Fruit fly (Drosophila melanogaster) whole organism, pupa: ENCODE results near the gene tna.
A peak's percentile ranks its signal among the peaks of the same experiment; 100 is the strongest.

Experiments used
- CG10348 ChIP-seq: fragments of 200-800 bp; sonication (Bioruptor generic); IDR thresholded peaks from 2 replicates; pipeline ENCODE4 v1.3.6; 2022; ENCODE audit warnings: missing biosample characterization, missing genetic modification characterization
- CG12605 ChIP-seq: fragments of 200-800 bp; sonication (Bioruptor generic); IDR thresholded peaks from 2 replicates; pipeline ENCODE4 v1.3.6; 2022; ENCODE audit warnings: missing biosample characterization, missing genetic modification characterization
- CG13204 ChIP-seq: fragments of 200-800 bp; sonication (Bioruptor generic); optimal IDR thresholded peaks from 2 replicates; lab custom pipeline; 2018; ENCODE audit warnings: missing biosample characterization, mild to moderate bottlenecking, missing genetic modification characterization, moderate library complexity
- CG14655 ChIP-seq: fragments of 200-800 bp; sonication (Bioruptor generic); optimal IDR thresholded peaks from 3 replicates; lab custom pipeline; 2017; ENCODE audit warnings: mild to moderate bottlenecking, missing biosample characterization, missing genetic modification reagents, missing genetic modification characterization
- CG15710 ChIP-seq: fragments of 200-800 bp; sonication (Bioruptor generic); optimal IDR thresholded peaks from 2 replicates; lab custom pipeline; 2018; ENCODE audit warnings: missing biosample characterization, mild to moderate bottlenecking, missing genetic modification characterization, moderate library complexity
- CG17806 ChIP-seq: fragments of 200-800 bp; sonication (Bioruptor generic); optimal IDR thresholded peaks from 2 replicates; lab custom pipeline; 2018; ENCODE audit warnings: missing biosample characterization, mild to moderate bottlenecking, missing genetic modification characterization, moderate library complexity
- CG32121 ChIP-seq: fragments of 200-800 bp; sonication (Bioruptor generic); IDR thresholded peaks from 2 replicates; pipeline ENCODE4 v1.3.6; 2022; ENCODE audit warnings: missing biosample characterization, missing genetic modification characterization
- CG34367 ChIP-seq: fragments of 200-800 bp; sonication (Bioruptor generic); optimal IDR thresholded peaks from 2 replicates; lab custom pipeline; 2018; ENCODE audit warnings: missing biosample characterization, mild to moderate bottlenecking, missing genetic modification characterization
- CG4496 ChIP-seq: fragments of 200-800 bp; sonication (Bioruptor generic); IDR thresholded peaks from 3 replicates; pipeline ENCODE4 v1.3.6; 2022; ENCODE audit warnings: missing biosample characterization, missing genetic modification characterization
- CG8159 ChIP-seq: fragments of 200-800 bp; sonication (Bioruptor generic); optimal IDR thresholded peaks from 3 replicates; lab custom pipeline; 2018; ENCODE audit warnings: missing biosample characterization, mild to moderate bottlenecking, missing genetic modification characterization, moderate library complexity
- CG8301 ChIP-seq: fragments of 200-800 bp; sonication (Bioruptor generic); optimal IDR thresholded peaks from 2 replicates; lab custom pipeline; 2018; ENCODE audit warnings: missing biosample characterization, mild to moderate bottlenecking, missing genetic modification characterization
- CG9948 ChIP-seq: fragments of 200-800 bp; sonication (Bioruptor generic); optimal IDR thresholded peaks from 2 replicates; lab custom pipeline; 2018; ENCODE audit warnings: missing biosample characterization, mild to moderate bottlenecking, missing genetic modification characterization, moderate library complexity
- D1 ChIP-seq: fragments of 200-800 bp; sonication (Bioruptor generic); optimal IDR thresholded peaks from 2 replicates; lab custom pipeline; 2018; ENCODE audit warnings: missing biosample characterization, mild to moderate bottlenecking, missing genetic modification characterization, moderate library complexity
- EcR ChIP-seq: fragments of 200-800 bp; sonication (Bioruptor generic); optimal IDR thresholded peaks from 3 replicates; lab custom pipeline; 2019; ENCODE audit warnings: missing biosample characterization, missing genetic modification characterization, mild to moderate bottlenecking, moderate library complexity, missing genetic modification reagents
- Ets98B ChIP-seq: fragments of 200-800 bp; sonication (Bioruptor generic); IDR thresholded peaks from 2 replicates; pipeline ENCODE4 v1.3.6; 2022; ENCODE audit warnings: missing biosample characterization, missing genetic modification characterization
- Pif1A ChIP-seq: fragments of 200-800 bp; sonication (Bioruptor generic); optimal IDR thresholded peaks from 3 replicates; lab custom pipeline; 2016; ENCODE audit warnings: missing biosample characterization, missing genetic modification characterization
- Pif1B ChIP-seq: fragments of 200-800 bp; sonication (Bioruptor generic); optimal IDR thresholded peaks from 3 replicates; lab custom pipeline; 2016; ENCODE audit warnings: missing biosample characterization, missing genetic modification characterization
- Snoo ChIP-seq: fragments of 200-800 bp; sonication (Bioruptor generic); optimal IDR thresholded peaks from 3 replicates; lab custom pipeline; 2017; ENCODE audit warnings: missing biosample characterization, mild to moderate bottlenecking, missing genetic modification characterization, inconsistent platforms
- fd96Ca ChIP-seq: fragments of 200-800 bp; sonication (Bioruptor generic); IDR thresholded peaks from 3 replicates; pipeline ENCODE4 v1.3.6; 2022; ENCODE audit warnings: missing biosample characterization, missing genetic modification characterization
- gl ChIP-seq: fragments of 200-800 bp; sonication (Bioruptor generic); optimal IDR thresholded peaks from 2 replicates; lab custom pipeline; 2018; ENCODE audit warnings: missing biosample characterization, mild to moderate bottlenecking, missing genetic modification characterization
- rn ChIP-seq: fragments of 200-800 bp; sonication (Bioruptor generic); IDR thresholded peaks from 2 replicates; pipeline ENCODE4 v1.3.6; 2022; ENCODE audit warnings: missing biosample characterization, missing genetic modification characterization

The tna gene

DNA sequence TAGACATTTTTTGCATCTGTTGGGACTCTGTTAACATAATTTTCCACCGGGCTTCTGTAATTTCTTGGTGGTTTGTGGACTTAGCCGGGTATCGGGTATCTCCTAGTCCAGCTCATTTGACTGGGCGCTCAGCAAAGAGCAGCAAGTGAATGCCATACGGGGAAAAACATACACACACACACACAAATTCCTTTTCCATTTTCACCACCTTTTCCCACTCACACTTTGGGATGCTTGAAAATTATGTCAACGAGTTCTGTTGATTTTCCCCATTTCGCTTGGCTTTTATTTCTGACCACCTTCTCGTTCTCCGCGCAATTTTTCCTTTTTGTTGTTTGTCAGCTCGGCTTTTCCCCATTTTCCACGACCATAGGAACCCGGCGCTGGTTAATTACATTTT is 23.4 kb upstream of the tna start:
- TF ChIP-seq CG14655 (GFP tag; lab: Kevin White, UChicago) (no peak), EcR (no peak), Pif1A (no peak), D1 (tag; lab: Kevin White, UChicago) (no peak), rn (no peak)

dm6 chr3L:10812903-10813302 is 22.4 kb upstream of the tna start:
- peak; percentile 61 for TF ChIP-seq CG15710 (tag; lab: Kevin White, UChicago)
- TF ChIP-seq CG10348 (GFP tag; lab: Robert Waterston, UW), result no peak
- no peak for TF ChIP-seq rn
- peak; percentile 32 for TF ChIP-seq CG17806 (tag; lab: Kevin White, UChicago)
- peak; percentile 59 for TF ChIP-seq CG9948 (tag; lab: Kevin White, UChicago)
- no peak for TF ChIP-seq EcR
- no peak for TF ChIP-seq CG4496 (GFP tag; lab: Robert Waterston, UW)
- TF ChIP-seq CG14655 (GFP tag; lab: Kevin White, UChicago), result peak; percentile 55
- no peak for TF ChIP-seq Ets98B (GFP tag; lab: Robert Waterston, UW)
- TF ChIP-seq CG8301, result peak; percentile 41
- TF ChIP-seq fd96Ca (GFP tag; lab: Robert Waterston, UW), result no peak
- peak; percentile 31 for TF ChIP-seq CG34367 (tag; lab: Kevin White, UChicago)
- peak; percentile 70 for TF ChIP-seq CG8159
- TF ChIP-seq, all 21 proteins: peak for 7

DNA sequence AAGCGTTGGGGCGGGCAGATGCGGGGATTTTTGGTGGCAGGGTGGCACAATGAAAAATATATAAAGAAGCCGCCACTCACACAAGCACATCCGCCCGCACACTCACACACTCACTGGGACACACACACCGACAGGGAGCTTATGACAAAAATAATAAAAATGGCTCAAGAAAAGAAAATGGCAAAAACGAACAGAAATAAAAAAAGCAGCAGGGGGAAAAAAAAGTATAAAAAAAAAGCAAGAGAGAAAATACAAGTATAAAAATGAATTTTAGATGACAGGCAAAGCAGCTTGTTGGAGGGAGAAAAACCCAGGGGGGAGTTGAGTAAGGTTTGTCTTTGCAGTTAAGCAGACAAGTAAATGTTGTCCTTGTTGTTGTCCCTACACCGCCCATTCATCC is 21.4 kb upstream of the tna start:
- peak; percentile 73 for TF ChIP-seq CG4496 (GFP tag; lab: Robert Waterston, UW)
- no peak for TF ChIP-seq Snoo (tag; lab: Kevin White, UChicago)
- peak; percentile 47; the same call in 1 of the 2 replicates for TF ChIP-seq Ets98B (GFP tag; lab: Robert Waterston, UW)
- no peak for TF ChIP-seq Pif1B (GFP tag; lab: Kevin White, UChicago)
- no peak for TF ChIP-seq EcR
- no peak for TF ChIP-seq rn
- TF ChIP-seq CG10348 (GFP tag; lab: Robert Waterston, UW), result no peak
- TF ChIP-seq Pif1A, result no peak
- no peak for TF ChIP-seq D1 (tag; lab: Kevin White, UChicago)
- peak; percentile 58 for TF ChIP-seq CG8159
- TF ChIP-seq CG34367 (tag; lab: Kevin White, UChicago), result peak; percentile 37
- TF ChIP-seq fd96Ca (GFP tag; lab: Robert Waterston, UW), result peak; percentile 32; the same call in 1 of the 3 replicates
- TF ChIP-seq CG15710 (tag; lab: Kevin White, UChicago), result peak; percentile 38
- peak; percentile 77 for TF ChIP-seq CG12605 (GFP tag; lab: Robert Waterston, UW)
- peak; percentile 17 for TF ChIP-seq CG13204 (GFP tag; lab: Kevin White, UChicago)
- TF ChIP-seq CG32121 (GFP tag; lab: Robert Waterston, UW), result peak; percentile 49; the same call in 1 of the 2 replicates
- TF ChIP-seq CG17806 (tag; lab: Kevin White, UChicago), result peak; percentile 38
- TF ChIP-seq gl (tag; lab: Kevin White, UChicago), result peak; percentile 9
- no peak for TF ChIP-seq CG9948 (tag; lab: Kevin White, UChicago)
- peak; percentile 39 for TF ChIP-seq CG14655 (GFP tag; lab: Kevin White, UChicago)
- TF ChIP-seq CG8301, result peak; percentile 26

dm6 chr3L:10814519-10814918 is 20.8 kb upstream of the tna start, which contains the start of gene CG42831:
Gene CG42831, plus strand, starts transcription at chr3L:10814819.
- TF ChIP-seq CG9948 (tag; lab: Kevin White, UChicago), result no peak
- no peak for TF ChIP-seq CG14655 (GFP tag; lab: Kevin White, UChicago)
- TF ChIP-seq CG10348 (GFP tag; lab: Robert Waterston, UW), result no peak
- TF ChIP-seq EcR, result no peak
- no peak for TF ChIP-seq CG34367 (tag; lab: Kevin White, UChicago)
- TF ChIP-seq CG12605 (GFP tag; lab: Robert Waterston, UW), result no peak
- TF ChIP-seq rn, result no peak
- no peak for TF ChIP-seq D1 (tag; lab: Kevin White, UChicago)
- TF ChIP-seq Pif1B (GFP tag; lab: Kevin White, UChicago), result no peak
- TF ChIP-seq Ets98B (GFP tag; lab: Robert Waterston, UW), result no peak
- no peak for TF ChIP-seq CG8159
- TF ChIP-seq CG13204 (GFP tag; lab: Kevin White, UChicago), result no peak
- no peak for TF ChIP-seq CG32121 (GFP tag; lab: Robert Waterston, UW)
- TF ChIP-seq CG8301, result no peak
- no peak for TF ChIP-seq CG15710 (tag; lab: Kevin White, UChicago)
- no peak for TF ChIP-seq Snoo (tag; lab: Kevin White, UChicago)
- TF ChIP-seq Pif1A, result no peak
- no peak for TF ChIP-seq CG4496 (GFP tag; lab: Robert Waterston, UW)

DNA sequence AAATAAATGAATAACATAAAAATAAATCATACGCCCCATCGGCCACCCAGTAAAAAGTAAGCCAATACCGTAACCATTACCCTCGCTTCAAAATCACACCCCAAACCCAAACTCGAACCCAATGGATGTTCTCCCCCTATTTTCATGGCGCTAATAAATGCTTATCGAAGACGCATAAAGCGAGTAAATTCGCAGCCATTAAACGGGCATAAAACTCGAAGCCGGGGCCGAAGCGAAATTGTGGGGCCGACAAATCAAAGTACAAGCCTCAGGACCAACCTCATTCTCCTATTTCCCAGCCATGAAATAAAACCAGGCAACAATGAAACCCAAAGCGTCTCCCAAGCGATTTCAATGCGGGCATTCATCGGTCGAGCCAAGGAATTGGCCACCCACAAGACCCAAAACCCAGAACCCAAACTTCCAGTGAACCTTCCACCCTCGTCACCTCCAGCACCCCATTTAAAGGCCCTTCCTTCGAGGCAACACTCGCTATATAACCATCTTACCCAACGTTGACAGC is 20.3 kb upstream of the tna start:
- TF ChIP-seq CG8159 (no peak), gl (tag; lab: Kevin White, UChicago) (no peak), Pif1A (no peak), CG17806 (tag; lab: Kevin White, UChicago) (no peak), Ets98B (GFP tag; lab: Robert Waterston, UW) (no peak), D1 (tag; lab: Kevin White, UChicago) (no peak)

DNA sequence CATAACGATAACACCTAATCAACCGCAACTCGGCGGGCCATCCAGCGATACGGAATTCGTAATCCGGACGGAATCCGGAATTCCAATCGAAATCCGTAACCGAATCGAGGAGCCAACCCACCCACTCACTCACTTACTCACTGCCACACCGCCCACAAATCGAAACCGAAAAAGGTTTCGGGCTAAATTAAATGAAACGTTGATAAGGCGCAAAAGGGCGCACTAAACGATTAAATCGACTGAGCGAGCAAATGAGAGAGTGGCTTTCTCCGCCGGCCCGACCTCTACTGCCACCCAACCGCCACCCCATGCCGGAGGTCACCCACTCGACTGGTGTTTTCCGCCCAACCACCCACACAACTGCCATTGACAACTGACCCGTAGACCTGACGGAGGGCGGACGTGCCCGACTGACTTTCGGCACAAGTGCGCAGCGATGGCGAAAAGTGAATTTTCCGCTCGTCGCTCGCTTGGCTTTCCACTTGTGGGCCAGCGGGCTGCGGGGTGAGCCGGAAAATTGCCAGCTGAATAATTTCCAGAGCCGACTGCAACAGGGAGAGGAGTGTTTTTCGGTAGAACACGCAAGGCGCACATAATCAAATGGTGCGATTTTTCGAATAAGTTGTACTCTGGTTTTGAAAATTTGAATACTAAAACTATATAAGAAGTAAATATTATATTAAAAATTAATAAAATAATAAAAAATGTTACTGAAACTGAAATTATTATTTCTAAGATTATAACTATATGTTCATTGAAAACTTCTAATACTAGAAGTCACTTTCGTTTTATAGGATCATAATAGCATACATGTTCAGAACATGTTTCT is 18.4 kb upstream of the tna start:
- no peak for TF ChIP-seq CG14655 (GFP tag; lab: Kevin White, UChicago)
- TF ChIP-seq CG4496 (GFP tag; lab: Robert Waterston, UW), result peak; percentile 20; the same call in 1 of the 3 replicates
- no peak for TF ChIP-seq CG12605 (GFP tag; lab: Robert Waterston, UW)
- TF ChIP-seq, all 21 proteins: peak for 1
